Worm (Caenorhabditis elegans) whole organism, L1 larva: ENCODE results near the gene rpt-3.

Experiments
- C04F5.9 ChIP-seq: sonication (generic microtip); optimal IDR thresholded peaks from 2 replicates; lab custom pipeline; 2016; ENCODE audit warnings: missing genetic modification characterization, missing compliant biosample characterization
- aha-1 ChIP-seq: fragments of 150-350 bp; optimal IDR thresholded peaks from 2 replicates; lab custom pipeline; 2014; ENCODE audit warnings: missing biosample characterization, missing genetic modification characterization
- alr-1 ChIP-seq: fragments of 200-800 bp; sonication (Bioruptor generic); optimal IDR thresholded peaks from 2 replicates; lab custom pipeline; 2018; ENCODE audit warnings: borderline replicate concordance, mild to moderate bottlenecking, missing genetic modification characterization, missing compliant biosample characterization
- aly-2 ChIP-seq: fragments of 150-350 bp; optimal IDR thresholded peaks from 2 replicates; lab custom pipeline; 2014; ENCODE audit warnings: missing biosample characterization, missing genetic modification characterization
- ceh-63 ChIP-seq: fragments of 200-800 bp; sonication (Bioruptor generic); optimal IDR thresholded peaks from 2 replicates; lab custom pipeline; 2018; ENCODE audit warnings: mild to moderate bottlenecking, missing genetic modification characterization, missing compliant biosample characterization
- ceh-82 ChIP-seq, 3 experiments: fragments of 150-350 bp in 1 of 3; sonication (generic microtip) in 2 of 3; optimal IDR thresholded peaks; 2 replicates each; lab custom pipeline; 2014 to 2017; ENCODE audit warnings: missing biosample characterization in 3 of 3, missing genetic modification characterization in 3 of 3
- ceh-90 ChIP-seq: sonication (generic microtip); optimal IDR thresholded peaks from 2 replicates; lab custom pipeline; 2016; ENCODE audit warnings: missing genetic modification characterization, missing compliant biosample characterization
- egl-13 ChIP-seq: sonication (generic microtip); optimal IDR thresholded peaks from 2 replicates; lab custom pipeline; 2016; ENCODE audit warnings: missing genotype, missing genetic modification reagents, missing genetic modification characterization, missing compliant biosample characterization
- egl-27 ChIP-seq, 2 experiments: fragments of 150-350 bp in 1 of 2; sonication (generic microtip); optimal IDR thresholded peaks; 3 replicates each; lab custom pipeline; 2017 to 2018; ENCODE audit warnings: missing biosample characterization in 2 of 2, missing genetic modification characterization in 2 of 2, missing genetic modification reagents in 2 of 2
- elt-3 ChIP-seq, 6 experiments: fragments of 150-350 bp in 1 of 6; sonication (generic microtip); optimal IDR thresholded peaks; 2 replicates each; lab custom pipeline; 2017 to 2018; ENCODE audit warnings: missing biosample characterization in 6 of 6, missing genetic modification characterization in 6 of 6, inconsistent platforms in 1 of 6
- fkh-8 ChIP-seq: sonication (generic microtip); optimal IDR thresholded peaks from 2 replicates; lab custom pipeline; 2016; ENCODE audit warnings: mild to moderate bottlenecking, missing genetic modification characterization, missing compliant biosample characterization
- hlh-17 ChIP-seq: fragments of 200-800 bp; sonication (Bioruptor generic); optimal IDR thresholded peaks from 2 replicates; lab custom pipeline; 2018; ENCODE audit warnings: missing genetic modification characterization, mild to moderate bottlenecking, missing compliant biosample characterization, moderate library complexity, borderline replicate concordance
- hlh-4 ChIP-seq: sonication (generic microtip); optimal IDR thresholded peaks from 2 replicates; lab custom pipeline; 2016; ENCODE audit warnings: mild to moderate bottlenecking, missing genetic modification characterization, missing compliant biosample characterization
- irx-1 ChIP-seq: sonication (generic microtip); optimal IDR thresholded peaks from 2 replicates; lab custom pipeline; 2016; ENCODE audit warnings: missing genetic modification characterization, missing compliant biosample characterization
- isw-1 ChIP-seq: fragments of 200-800 bp; sonication (Bioruptor generic); IDR thresholded peaks from 2 replicates; pipeline ENCODE4 v1.3.6; 2022; ENCODE audit warnings: missing genetic modification characterization, missing compliant biosample characterization
- lin-13 ChIP-seq: fragments of 150-350 bp; optimal IDR thresholded peaks from 2 replicates; lab custom pipeline; 2014; ENCODE audit warnings: missing biosample characterization, missing genetic modification reagents, missing genetic modification characterization
- lin-39 ChIP-seq: fragments of 150-350 bp; optimal IDR thresholded peaks from 2 replicates; lab custom pipeline; 2014; ENCODE audit warnings: missing biosample characterization, missing genetic modification reagents, missing genetic modification characterization
- lir-3 ChIP-seq: sonication (generic microtip); optimal IDR thresholded peaks from 2 replicates; lab custom pipeline; 2016; ENCODE audit warnings: mild to moderate bottlenecking, missing genetic modification characterization, moderate library complexity, missing compliant biosample characterization; ENCODE audit not compliant: poor library complexity
- lsy-2 ChIP-seq, 2 experiments: fragments of 150-350 bp; optimal IDR thresholded peaks; 2 replicates each; lab custom pipeline; 2014; ENCODE audit warnings: missing biosample characterization in 2 of 2, missing genetic modification characterization in 2 of 2
- mep-1 ChIP-seq: fragments of 150-350 bp; optimal IDR thresholded peaks from 2 replicates; lab custom pipeline; 2014; ENCODE audit warnings: missing biosample characterization, missing genetic modification characterization
- nhr-20 ChIP-seq: sonication (generic microtip); optimal IDR thresholded peaks from 2 replicates; lab custom pipeline; 2016; ENCODE audit warnings: mild to moderate bottlenecking, missing genetic modification characterization, missing compliant biosample characterization
- nhr-71 ChIP-seq: sonication (generic microtip); optimal IDR thresholded peaks from 2 replicates; lab custom pipeline; 2016; ENCODE audit warnings: mild to moderate bottlenecking, missing genetic modification characterization, moderate library complexity, missing compliant biosample characterization
- nhr-76 ChIP-seq: sonication (generic microtip); optimal IDR thresholded peaks from 2 replicates; lab custom pipeline; 2017; ENCODE audit warnings: missing biosample characterization, missing genetic modification characterization
- nhr-77 ChIP-seq: fragments of 150-350 bp; optimal IDR thresholded peaks from 2 replicates; lab custom pipeline; 2014; ENCODE audit warnings: missing biosample characterization, missing genetic modification characterization
- nhr-85 ChIP-seq: sonication (generic microtip); peaks from one replicate; lab custom pipeline; 2016; ENCODE audit warnings: missing genetic modification characterization, inconsistent platforms, missing compliant biosample characterization
- pqm-1 ChIP-seq: sonication (generic microtip); optimal IDR thresholded peaks from 3 replicates; lab custom pipeline; 2017; ENCODE audit warnings: missing biosample characterization, missing genetic modification characterization
- skn-1 ChIP-seq: fragments of 150-350 bp; optimal IDR thresholded peaks from 2 replicates; lab custom pipeline; 2014; ENCODE audit warnings: missing biosample characterization, missing genetic modification characterization
- snu-23 ChIP-seq: sonication (generic microtip); optimal IDR thresholded peaks from 2 replicates; lab custom pipeline; 2016; ENCODE audit warnings: missing genetic modification characterization, missing compliant biosample characterization
- tbx-2 ChIP-seq: sonication (generic microtip); optimal IDR thresholded peaks from 2 replicates; lab custom pipeline; 2016; ENCODE audit warnings: missing genetic modification characterization, missing compliant biosample characterization
- tlp-1 ChIP-seq: fragments of 150-350 bp; optimal IDR thresholded peaks from 2 replicates; lab custom pipeline; 2014; ENCODE audit warnings: missing biosample characterization, missing genetic modification characterization
- unc-62 ChIP-seq: fragments of 150-350 bp; optimal IDR thresholded peaks from 2 replicates; lab custom pipeline; 2014; ENCODE audit warnings: missing biosample characterization, missing genetic modification reagents, missing genetic modification characterization
- unc-86 ChIP-seq: sonication (generic microtip); optimal IDR thresholded peaks from 2 replicates; lab custom pipeline; 2016; ENCODE audit warnings: missing genetic modification characterization, missing compliant biosample characterization
- vab-15 ChIP-seq: sonication (generic microtip); optimal IDR thresholded peaks from 2 replicates; lab custom pipeline; 2017; ENCODE audit warnings: missing genotype, mild to moderate bottlenecking, missing genetic modification characterization, missing compliant biosample characterization
- ztf-11 ChIP-seq, 2 experiments: sonication (generic microtip); optimal IDR thresholded peaks; 2 replicates each; lab custom pipeline; 2016 to 2017; ENCODE audit warnings: missing genetic modification characterization in 2 of 2, missing biosample characterization in 1 of 2, missing compliant biosample characterization in 1 of 2
- ztf-4 ChIP-seq: fragments of 150-350 bp; optimal IDR thresholded peaks from 2 replicates; lab custom pipeline; 2014; ENCODE audit warnings: missing biosample characterization, missing genetic modification characterization

The rpt-3 gene

DNA sequence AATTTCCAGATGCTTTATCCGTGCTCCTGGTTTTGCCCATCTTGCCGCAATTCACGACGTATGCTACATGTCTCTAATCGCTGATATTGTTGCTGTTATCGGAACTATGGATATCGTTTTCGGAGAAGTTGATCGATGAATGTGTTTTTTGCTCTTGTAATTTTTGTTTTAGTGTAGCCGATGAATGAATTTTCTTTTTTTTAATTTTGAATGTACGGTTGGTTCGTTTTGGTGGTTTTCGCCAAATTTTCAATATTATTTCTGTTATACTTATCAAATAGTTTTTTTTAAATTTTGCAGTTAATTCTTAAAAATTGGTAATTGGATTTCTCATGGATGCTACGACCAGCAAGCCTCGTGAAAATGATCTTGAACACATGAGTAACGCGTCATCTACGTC lies 22.6 kb upstream of the rpt-3 start, which contains the start of gene T26A5.2:
Gene T26A5.2 (plus strand): TSS at position 301 of the 400 bp plus-strand sequence.
- TF ChIP-seq fkh-8 (tag; lab: Kevin White, UChicago) (no peak), ceh-90 (tag; lab: Kevin White, UChicago) (no peak), tbx-2 (tag; lab: Kevin White, UChicago) (no peak), egl-13 (tag; lab: Kevin White, UChicago) (no peak), elt-3 (tag; optimal IDR thresholded peaks at IDR 0.05; lab: Kevin White, UChicago) (no peak), nhr-71 (tag; lab: Kevin White, UChicago) (no peak), ztf-4 (tag; lab: Kevin White, UChicago) (no peak), nhr-76 (no peak), unc-86 (tag; lab: Kevin White, UChicago) (no peak), alr-1 (no peak), hlh-4 (tag; lab: Kevin White, UChicago) (no peak), egl-27 (tag; optimal IDR thresholded peaks at IDR 0.05; lab: Kevin White, UChicago) (no peak), nhr-85 (tag; lab: Kevin White, UChicago) (no peak), skn-1 (no peak), lin-39 (tag; lab: Kevin White, UChicago) (no peak)

ce11 chrIII:6471451-6471850 lies 18.1 kb upstream of the rpt-3 start, which contains the start of gene wht-6:
TSS of gene wht-6 (plus strand) at chrIII:6471751.
- TF ChIP-seq nhr-76 (no peak), lir-3 (no peak), unc-86 (tag; lab: Kevin White, UChicago) (no peak), tlp-1 (no peak)

ce11 chrIII:6476380-6476779 lies 13.2 kb upstream of the rpt-3 start:
- no peak for TF ChIP-seq vab-15 (tag; lab: Kevin White, UChicago)
- no peak for TF ChIP-seq mep-1 (tag; lab: Kevin White, UChicago)
- TF ChIP-seq ceh-63 (GFP tag; lab: Kevin White, UChicago) = no peak
- TF ChIP-seq, all 84 proteins: peak for 0

DNA sequence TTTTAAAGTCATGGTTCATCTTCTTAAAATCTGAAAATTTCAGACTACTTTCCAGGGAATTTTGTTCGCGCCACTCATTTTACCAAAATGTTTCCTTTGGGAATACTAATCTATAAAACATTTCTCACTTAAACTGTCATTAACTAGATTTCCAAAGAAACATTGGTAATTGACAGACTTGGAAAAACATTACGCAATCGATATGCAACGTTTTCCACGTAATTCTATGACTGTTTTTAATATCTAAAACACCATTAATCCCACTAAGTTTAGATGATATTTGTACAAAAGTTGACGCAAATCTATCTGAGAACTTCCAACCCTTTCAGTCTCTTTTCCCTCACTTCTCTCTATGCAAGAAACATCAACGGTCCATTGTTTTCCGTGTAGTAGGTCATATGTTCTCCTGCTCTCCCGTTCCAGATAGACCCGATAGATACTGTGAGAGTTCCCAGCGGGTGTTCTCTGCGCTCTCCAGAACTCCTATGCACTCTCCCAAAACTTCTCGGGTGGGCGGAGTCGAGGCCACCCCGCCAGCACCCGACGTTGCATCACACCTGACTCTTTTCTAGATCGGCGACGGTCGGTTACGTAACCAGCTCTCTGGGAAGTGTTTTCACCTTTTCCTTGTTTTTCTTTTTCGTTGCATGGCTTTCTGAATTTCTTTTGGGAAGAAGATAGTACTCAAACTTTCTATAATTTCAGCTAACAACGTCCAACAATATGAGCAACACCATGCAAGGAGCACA lies 11.2 kb upstream of the rpt-3 start, which contains the start of gene zip-8:
Gene zip-8 (plus strand): TSS at position 700 of the 749 bp plus-strand sequence.
- TF ChIP-seq unc-86 (tag; lab: Kevin White, UChicago) (no peak), nhr-20 (tag; lab: Kevin White, UChicago) (no peak), lin-13 (GFP tag; lab: Kevin White, UChicago) (no peak), unc-62 (no peak), fkh-8 (tag; lab: Kevin White, UChicago) (no peak), pqm-1 (tag; lab: Kevin White, UChicago) (no peak), aly-2 (tag; lab: Kevin White, UChicago) (no peak), nhr-76 (no peak), aha-1 (tag; lab: Kevin White, UChicago) (no peak), lir-3 (no peak), alr-1 (no peak), hlh-17 (no peak), C04F5.9 (no peak), nhr-77 (tag; lab: Kevin White, UChicago) (no peak), lsy-2 (tag; optimal IDR thresholded peaks at IDR 0.05; lab: Kevin White, UChicago) (no peak)
- TF ChIP-seq, all 84 proteins: peak for 0

DNA sequence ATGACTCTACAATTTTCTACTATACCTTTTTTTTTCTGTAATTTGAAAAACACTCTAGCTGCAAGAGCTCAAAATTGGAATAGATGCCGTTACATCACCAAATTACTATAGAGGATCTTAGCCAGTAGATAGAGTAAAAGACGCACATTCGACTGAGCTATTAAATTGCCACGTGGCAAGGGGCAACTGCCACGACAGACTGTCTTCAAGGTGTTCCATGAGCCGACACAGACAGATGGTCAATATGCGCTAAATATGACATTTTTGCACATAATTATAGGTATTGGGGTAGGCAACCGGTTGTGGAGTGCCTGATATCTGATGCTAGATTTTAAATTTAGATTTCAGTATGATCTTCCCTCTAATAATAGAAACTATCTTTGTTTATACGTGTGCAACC lies 10.2 kb upstream of the rpt-3 start:
- TF ChIP-seq ceh-82 (tag; optimal IDR thresholded peaks at IDR 0.05; lab: Kevin White, UChicago) (no peak), hlh-17 (no peak), nhr-85 (tag; lab: Kevin White, UChicago) (no peak), hlh-4 (tag; lab: Kevin White, UChicago) (no peak), ztf-11 (tag; optimal IDR thresholded peaks at IDR 0.05; lab: Kevin White, UChicago) (no peak), snu-23 (GFP tag; lab: Kevin White, UChicago) (no peak), isw-1 (GFP tag; lab: Robert Waterston, UW) (no peak), irx-1 (tag; lab: Kevin White, UChicago) (no peak)
